Worm (Caenorhabditis elegans) whole organism, L4/young adult: ENCODE results near the gene C45H4.14.

Experiments
- W03F9.2 ChIP-seq: fragments of 150-350 bp; optimal IDR thresholded peaks from 2 replicates; lab custom pipeline; 2014; ENCODE audit warnings: missing biosample characterization, missing genetic modification characterization
- dao-5 ChIP-seq: sonication (generic microtip); optimal IDR thresholded peaks from 2 replicates; lab custom pipeline; 2016; ENCODE audit warnings: missing genotype, missing genetic modification characterization, moderate library complexity, missing compliant biosample characterization
- him-1 ChIP-seq: sonication (generic microtip); optimal IDR thresholded peaks from 2 replicates; lab custom pipeline; 2016; ENCODE audit warnings: missing genotype, missing genetic modification reagents, missing genetic modification characterization, missing compliant biosample characterization

- no peak for TF ChIP-seq W03F9.2 (tag; lab: Kevin White, UChicago)
- TF ChIP-seq him-1 (tag; lab: Kevin White, UChicago), result no peak
- no peak for TF ChIP-seq dao-5 (tag; lab: Kevin White, UChicago)
These were observed 4.5 kb upstream of the C45H4.14 start, which contains the start of gene str-255 for ce11 chrV:2163735-2164134.
